Worm (Caenorhabditis elegans): ENCODE results near the gene Y82E9BR.9.
A peak's percentile ranks its signal among the peaks of the same experiment; 100 is the strongest.

Gene Y82E9BR.9

DNA sequence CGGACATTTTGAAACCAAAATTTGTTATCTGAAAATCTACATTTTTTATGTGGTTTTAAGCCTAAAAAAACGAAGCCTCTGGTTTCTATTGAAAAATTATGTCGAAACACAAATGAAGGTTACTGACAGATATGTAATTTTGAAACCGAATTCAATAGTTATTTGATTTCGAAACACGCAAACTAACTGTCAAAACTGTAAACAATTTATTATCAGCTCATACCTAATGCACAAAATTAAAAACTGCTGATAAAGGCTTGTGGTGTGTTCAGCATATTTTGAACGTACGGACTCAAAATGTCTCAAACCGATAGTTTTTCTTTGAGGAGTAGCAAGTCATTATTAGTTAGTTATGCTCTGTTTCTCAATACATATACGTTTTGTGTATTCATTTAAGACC, 17.1 kb downstream of the Y82E9BR.9 start, which contains the start of gene fbxa-26 (continued):
- TF ChIP-seq fkh-10 (GFP tag; optimal IDR thresholded peaks at IDR 0.05) (no peak), pqm-1 (tag; optimal IDR thresholded peaks at IDR 0.05) (peak; percentile 55)

DNA sequence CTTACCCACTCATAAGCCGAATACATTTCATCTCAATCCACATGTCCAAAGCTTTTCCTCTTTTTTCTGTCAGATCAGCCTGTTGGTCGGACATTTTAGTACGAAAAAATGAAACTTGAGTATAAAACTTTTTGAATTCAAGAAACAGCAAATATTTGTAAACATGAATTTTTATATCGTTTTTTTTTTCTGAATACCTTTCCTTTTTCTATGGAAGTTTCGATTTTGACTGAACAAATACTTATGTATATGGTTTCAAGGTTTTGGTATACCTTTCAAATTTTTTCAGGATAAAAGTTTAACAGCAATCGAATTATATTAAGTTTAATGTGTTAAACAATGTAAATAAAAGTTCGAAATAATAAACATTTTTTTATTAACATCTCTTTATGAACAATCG, 19.3 kb downstream of the Y82E9BR.9 start, which contains the start of gene fbxa-5:
Gene fbxa-5, minus strand, starts transcription at position 101 of the 400 bp plus-strand sequence.
- TF ChIP-seq spr-3 (GFP tag; optimal IDR thresholded peaks at IDR 0.05) = no peak
- TF ChIP-seq lsy-2 (tag; optimal IDR thresholded peaks at IDR 0.05) = no peak
- TF ChIP-seq ZK337.2 (GFP tag; IDR thresholded peaks at IDR 0.05) = no peak
- TF ChIP-seq skn-1 (tag; optimal IDR thresholded peaks at IDR 0.05) = no peak

DNA sequence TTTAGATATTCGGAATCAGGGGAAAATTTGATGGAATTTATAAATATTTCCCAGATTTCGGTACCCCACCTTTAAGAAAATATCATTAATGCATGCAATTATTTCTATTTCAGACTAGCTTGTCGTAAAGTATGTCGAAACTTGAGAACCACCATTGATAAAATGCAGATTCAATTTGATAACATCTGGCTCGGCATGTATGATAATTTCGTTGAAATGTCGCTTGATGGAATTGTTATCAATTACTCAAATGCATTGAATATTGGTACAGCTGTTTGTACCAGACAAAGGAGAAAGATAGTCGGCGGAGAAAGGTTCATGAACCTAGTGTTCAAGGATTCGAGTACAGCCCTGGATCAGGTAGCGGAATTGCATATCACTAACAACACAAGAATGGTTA, 27.7 kb downstream of the Y82E9BR.9 start, which contains the start of gene Y82E9BL.19:
Gene Y82E9BL.19, plus strand, starts transcription at position 123 of the 400 bp plus-strand sequence.
- TF ChIP-seq ces-1 (GFP tag; optimal IDR thresholded peaks at IDR 0.05) (no peak), aha-1 (tag) (peak; percentile 27), unc-62 (GFP tag; optimal IDR thresholded peaks at IDR 0.05 in 1 of 2) (peak in 1 of 2 experiments; percentile 34), unc-62 (tag; optimal IDR thresholded peaks at IDR 0.05) (no peak), dpl-1 (GFP tag; optimal IDR thresholded peaks at IDR 0.05) (no peak), dmd-8 (GFP tag; IDR thresholded peaks at IDR 0.05) (no peak), daf-16 (GFP tag; optimal IDR thresholded peaks at IDR 0.05) (no peak), daf-16 (tag; optimal IDR thresholded peaks at IDR 0.05) (peak; percentile 12), R02D3.7 (tag; optimal IDR thresholded peaks at IDR 0.05) (no peak), dmd-6 (GFP tag; IDR thresholded peaks at IDR 0.05) (peak; percentile 51), hlh-11 (tag; optimal IDR thresholded peaks at IDR 0.05) (peak; percentile 60), mep-1 (tag; optimal IDR thresholded peaks at IDR 0.05) (no peak), pqm-1 (tag; optimal IDR thresholded peaks at IDR 0.05) (peak; percentile 13), ZK546.5 (tag; optimal IDR thresholded peaks at IDR 0.05) (no peak)

DNA sequence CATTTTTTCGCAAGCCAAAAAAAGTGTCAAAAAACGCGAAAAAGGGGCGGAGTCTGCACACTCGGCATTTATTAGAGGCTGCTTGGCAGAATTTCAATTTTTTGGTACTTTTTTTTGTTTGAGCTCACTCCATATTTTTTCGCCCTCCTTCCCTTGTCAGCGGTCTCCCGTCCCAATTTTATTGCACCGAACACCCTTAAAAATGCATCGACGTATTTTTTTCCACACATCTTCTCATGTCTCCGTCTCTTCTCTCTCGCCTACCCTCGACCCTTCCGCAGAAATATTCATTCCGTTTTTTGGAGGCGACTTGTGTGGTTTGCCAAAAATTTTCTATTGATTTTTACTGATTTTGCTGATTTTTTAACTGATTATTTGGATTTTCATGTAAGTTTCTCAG, 33.1 kb downstream of the Y82E9BR.9 start, which contains the start of gene Y82E9BL.18:
Gene Y82E9BL.18, plus strand, starts transcription at position 301 of the 400 bp plus-strand sequence.
- no peak for TF ChIP-seq lin-1 (GFP tag; IDR thresholded peaks at IDR 0.05)
- TF ChIP-seq aha-1 (tag) = peak; percentile 23

DNA sequence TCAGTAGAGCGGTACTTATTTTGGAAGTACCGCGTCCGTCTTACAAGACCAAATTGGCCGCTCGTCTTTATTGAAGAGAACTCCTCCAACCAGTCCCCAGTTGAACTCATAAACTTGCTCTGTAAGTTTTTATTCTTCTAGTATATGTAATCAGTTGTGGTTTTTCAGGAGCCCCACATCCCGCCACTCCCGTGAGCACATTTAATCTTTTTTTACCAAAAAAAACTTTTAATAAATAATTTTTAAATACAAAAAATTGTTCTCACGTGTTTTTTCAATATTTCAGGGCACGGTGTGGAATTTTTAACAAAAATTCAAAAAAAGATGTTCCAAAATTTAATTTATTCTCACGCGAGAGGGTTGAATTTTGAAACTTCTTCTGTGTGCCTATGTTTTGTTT, 35.1 kb downstream of the Y82E9BR.9 start, which contains the start of gene fbxa-14:
Gene fbxa-14, minus strand, starts transcription at position 101 of the 400 bp plus-strand sequence.
- TF ChIP-seq D1046.2 (GFP tag; IDR thresholded peaks at IDR 0.05) (no peak), skn-1 (tag; optimal IDR thresholded peaks at IDR 0.05) (no peak), madf-9 (GFP tag; conservative IDR thresholded peaks at IDR 0.05) (no peak), T20F7.1 (GFP tag; optimal IDR thresholded peaks at IDR 0.05) (no peak), F26F4.8 (GFP tag; conservative IDR thresholded peaks at IDR 0.05) (no peak), mep-1 (tag; optimal IDR thresholded peaks at IDR 0.05) (no peak), F10B5.3 (tag; optimal IDR thresholded peaks at IDR 0.05) (no peak), ztf-7 (tag; optimal IDR thresholded peaks at IDR 0.05) (no peak), F44E2.7 (GFP tag; IDR thresholded peaks at IDR 0.05) (no peak), zfp-2 (tag; optimal IDR thresholded peaks at IDR 0.05) (no peak), duxl-1 (tag; optimal IDR thresholded peaks at IDR 0.05; ENCODE audit: poor library complexity) (no peak), nhr-48 (tag; optimal IDR thresholded peaks at IDR 0.05) (no peak), daf-12 (tag; optimal IDR thresholded peaks at IDR 0.05) (no peak)

DNA sequence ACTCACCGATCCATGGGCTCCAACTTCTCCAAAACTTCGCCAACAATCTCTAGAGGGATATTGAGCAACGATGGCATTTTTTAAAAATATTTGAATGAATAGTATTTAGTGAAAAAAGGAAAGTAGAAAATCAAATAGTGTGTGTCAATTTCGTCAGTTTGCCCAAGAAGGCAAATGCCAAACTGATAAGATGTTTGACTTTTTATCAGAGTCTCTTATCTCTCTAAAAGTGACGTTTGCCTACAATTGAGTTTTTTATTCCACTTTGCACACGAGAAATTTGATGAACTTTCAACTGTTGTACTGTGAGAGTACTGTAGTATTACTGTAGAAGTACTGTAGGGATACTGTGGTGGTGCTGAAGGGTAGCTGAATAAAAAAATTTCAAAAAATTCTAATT, 36.0 kb downstream of the Y82E9BR.9 start:
- TF ChIP-seq pqm-1 (tag; optimal IDR thresholded peaks at IDR 0.05) (peak; percentile 96), nhr-237 (tag; optimal IDR thresholded peaks at IDR 0.05) (no peak), dmd-6 (GFP tag; IDR thresholded peaks at IDR 0.05) (peak; percentile 83), egl-43 (GFP tag; IDR thresholded peaks at IDR 0.05) (no peak), nhr-48 (tag; optimal IDR thresholded peaks at IDR 0.05) (no peak), dve-1 (tag; optimal IDR thresholded peaks at IDR 0.05; ENCODE audit: insufficient read depth) (peak; percentile 19), nhr-111 (GFP tag; optimal IDR thresholded peaks at IDR 0.05) (no peak), F26F4.8 (GFP tag; conservative IDR thresholded peaks at IDR 0.05) (no peak), dpl-1 (GFP tag; optimal IDR thresholded peaks at IDR 0.05) (no peak), nhr-6 (tag; optimal IDR thresholded peaks at IDR 0.05) (peak; percentile 84), lin-38 (GFP tag; IDR thresholded peaks at IDR 0.05) (no peak), ceh-62 (tag; optimal IDR thresholded peaks at IDR 0.05) (no peak), skn-1 (tag; optimal IDR thresholded peaks at IDR 0.05) (no peak), ctbp-1 (GFP tag; IDR thresholded peaks at IDR 0.05) (no peak), hlh-11 (tag; optimal IDR thresholded peaks at IDR 0.05) (peak; percentile 40), vab-7 (GFP tag; IDR thresholded peaks at IDR 0.05) (no peak), daf-16 (GFP tag; optimal IDR thresholded peaks at IDR 0.05) (no peak), daf-16 (tag; optimal IDR thresholded peaks at IDR 0.05) (peak; percentile 56), nhr-77 (tag; optimal IDR thresholded peaks at IDR 0.05) (peak; percentile 63), T26A8.4 (GFP tag; IDR thresholded peaks at IDR 0.05) (no peak), nhr-28 (tag; optimal IDR thresholded peaks at IDR 0.05) (peak; percentile 89)
